Worm (Caenorhabditis elegans): ENCODE data around the gene nas-25.

DNA sequence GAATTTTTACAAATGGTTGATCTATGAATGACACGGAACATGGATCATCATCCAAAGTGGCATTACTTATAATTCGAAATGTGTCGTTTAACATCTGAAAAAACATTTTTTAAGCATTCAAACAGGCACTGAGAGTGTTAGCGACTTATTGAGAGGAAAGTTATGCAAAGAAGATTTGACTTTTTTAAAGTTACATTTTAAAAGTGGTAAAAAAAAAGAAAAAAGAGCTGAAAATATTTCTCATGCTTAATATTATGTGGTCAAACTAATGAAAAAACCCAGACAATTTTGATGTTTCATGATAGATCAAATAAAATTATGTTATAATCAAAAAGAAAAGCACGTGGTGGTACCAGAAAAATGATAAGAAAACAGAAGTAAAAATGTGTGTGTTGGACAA, 39.2 kb downstream of the nas-25 start, which contains the start of gene npr-20:
- no peak for TF ChIP-seq W03F9.2 (tag; optimal IDR thresholded peaks at IDR 0.05)
- no peak for TF ChIP-seq him-1 (tag; optimal IDR thresholded peaks at IDR 0.05)

All from whole organism, L4/young adult.